Worm (Caenorhabditis elegans): ENCODE measurements around the gene R02F2.1.

Gene R02F2.1

DNA sequence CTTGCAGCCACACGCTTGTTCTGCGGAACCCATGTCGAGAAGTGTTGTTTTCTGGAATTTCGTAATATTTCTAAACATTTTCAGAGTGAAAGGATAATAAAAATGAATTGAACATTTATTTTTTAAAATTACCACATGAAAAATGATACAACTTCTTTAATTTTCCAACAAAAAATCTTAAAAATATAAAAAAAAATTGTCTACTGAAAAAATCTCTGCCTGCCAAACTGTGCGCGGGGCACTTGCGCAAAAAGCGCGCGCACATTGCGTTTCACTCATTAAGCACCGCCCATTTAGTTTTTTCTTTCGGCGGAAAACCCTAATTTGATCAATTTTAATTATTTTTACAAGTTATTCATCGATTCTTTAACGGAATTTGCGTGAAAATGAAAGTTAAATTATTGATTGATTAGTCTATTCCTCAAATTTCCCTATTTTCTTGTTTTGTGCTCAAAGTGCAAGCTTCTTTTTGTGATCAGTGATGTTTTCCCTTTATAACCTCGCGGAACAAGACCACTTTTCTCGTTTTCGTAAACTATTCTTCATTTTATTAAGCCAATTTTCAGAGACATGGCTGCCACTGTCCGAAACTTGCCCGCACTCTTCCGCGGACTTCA, 53.3 kb downstream of the R02F2.1 start, which contains the start of the genes nmad-1 and hach-1:
TSS of gene nmad-1 (minus strand) at position 51 of the 617 bp plus-strand sequence.
TSS of gene hach-1 (plus strand) at position 567 of the 617 bp plus-strand sequence.
- TF ChIP-seq hnd-1 (tag; optimal IDR thresholded peaks at IDR 0.05) (peak; percentile 78), ama-1 (optimal IDR thresholded peaks at IDR 0.05) (no peak), scrt-1 (GFP tag; IDR thresholded peaks at IDR 0.05) (peak; percentile 93), ets-7 (tag; optimal IDR thresholded peaks at IDR 0.05) (peak; percentile 75), ceh-13 (GFP tag; optimal IDR thresholded peaks at IDR 0.05) (peak; percentile 91), sea-1 (GFP tag; conservative IDR thresholded peaks at IDR 0.05) (peak; percentile 91), flt-1 (GFP tag; IDR thresholded peaks at IDR 0.05) (peak; percentile 86), tbx-37 (GFP tag; conservative IDR thresholded peaks at IDR 0.05) (peak; percentile 89), tra-4 (tag; optimal IDR thresholded peaks at IDR 0.05) (peak; percentile 77), ceh-36 (tag; optimal IDR thresholded peaks at IDR 0.05) (peak; percentile 91), B0310.2 (tag; optimal IDR thresholded peaks at IDR 0.05) (peak; percentile 84), aly-1 (tag; optimal IDR thresholded peaks at IDR 0.05) (peak; percentile 77), hmbx-1 (tag; optimal IDR thresholded peaks at IDR 0.05) (peak; percentile 60), hmg-4 (GFP tag; optimal IDR thresholded peaks at IDR 0.05) (peak; percentile 89), tbx-11 (GFP tag; IDR thresholded peaks at IDR 0.05) (peak; percentile 94), pes-1 (GFP tag; IDR thresholded peaks at IDR 0.05) (peak; percentile 94), F13C5.2 (tag; optimal IDR thresholded peaks at IDR 0.05) (peak; percentile 96)

Measured in whole organism, early embryonic.